Fruit fly (Drosophila melanogaster) whole organism, prepupa: ENCODE results near the gene CG34324.
A peak's percentile ranks its signal among the peaks of the same experiment; 100 is the strongest.

Source experiments
- Blimp-1 ChIP-seq: fragments of 200-800 bp; sonication (Bioruptor generic); optimal IDR thresholded peaks from 3 replicates; lab custom pipeline; 2017; ENCODE audit warnings: missing biosample characterization, missing genetic modification characterization, mild to moderate bottlenecking, moderate library complexity, missing genetic modification reagents
- CG11902 ChIP-seq: fragments of 200-800 bp; sonication (Bioruptor generic); optimal IDR thresholded peaks from 3 replicates; lab custom pipeline; 2016; ENCODE audit warnings: missing biosample characterization, missing genetic modification characterization
- CG31627 ChIP-seq: fragments of 200-800 bp; sonication (Bioruptor generic); optimal IDR thresholded peaks from 3 replicates; lab custom pipeline; 2016; ENCODE audit warnings: missing biosample characterization, missing genetic modification characterization
- CG6792 ChIP-seq: fragments of 200-800 bp; sonication (Bioruptor generic); optimal IDR thresholded peaks from 3 replicates; lab custom pipeline; 2016; ENCODE audit warnings: missing biosample characterization, missing genetic modification characterization
- CG8119 ChIP-seq: fragments of 200-800 bp; sonication (Bioruptor generic); IDR thresholded peaks from 3 replicates; pipeline ENCODE4 v1.3.6; 2022; ENCODE audit warnings: missing biosample characterization, missing genetic modification characterization
- OdsH ChIP-seq: fragments of 200-800 bp; sonication (Bioruptor generic); optimal IDR thresholded peaks from 3 replicates; lab custom pipeline; 2016; ENCODE audit warnings: missing biosample characterization, missing genetic modification characterization
- Sox102F ChIP-seq: fragments of 200-800 bp; sonication (Bioruptor generic); optimal IDR thresholded peaks from 2 replicates; lab custom pipeline; 2016; ENCODE audit warnings: missing biosample characterization, mild to moderate bottlenecking, missing genetic modification characterization

DNA sequence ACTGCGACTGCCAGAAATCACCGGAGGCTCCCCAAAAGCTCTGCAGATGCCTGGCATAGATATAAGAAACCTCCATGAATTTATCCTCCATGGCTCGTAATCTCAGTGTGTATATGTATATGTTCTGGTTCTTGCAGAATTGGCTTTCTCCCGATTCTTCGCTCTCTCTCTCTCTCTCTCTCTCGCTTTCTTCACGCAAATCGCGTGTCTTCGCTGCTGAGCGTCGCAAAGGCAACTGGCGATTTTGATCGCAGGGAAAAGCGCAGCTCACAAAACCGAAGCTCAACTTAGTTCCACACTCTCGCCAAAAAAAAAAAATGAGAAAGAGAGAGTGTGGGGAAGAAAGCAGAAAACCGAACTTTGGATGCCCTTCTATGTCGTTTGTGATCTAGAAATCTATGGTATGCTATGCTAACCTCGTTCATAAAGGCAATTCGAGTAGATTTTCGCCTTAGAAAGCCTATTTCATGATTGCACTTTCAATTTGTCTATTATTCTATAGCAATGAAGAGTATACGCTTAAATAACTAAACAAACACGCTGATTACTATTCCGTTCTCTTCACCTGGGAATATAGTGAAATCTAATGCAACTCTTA lies 46.0 kb downstream of the CG34324 start:
- TF ChIP-seq CG11902 (GFP tag; lab: Kevin White, UChicago) (no peak), CG6792 (GFP tag; lab: Kevin White, UChicago) (no peak), Blimp-1 (GFP tag; lab: Kevin White, UChicago) (no peak), CG31627 (GFP tag; lab: Kevin White, UChicago) (no peak), Sox102F (peak; percentile 32), OdsH (no peak), CG8119 (GFP tag; lab: Robert Waterston, UW) (no peak)
